Fruit fly (Drosophila melanogaster): Measurements from ENCODE around the gene Naa30A.
A peak's percentile ranks its signal among the peaks of the same experiment; 100 is the strongest.

Naa30A gene

DNA sequence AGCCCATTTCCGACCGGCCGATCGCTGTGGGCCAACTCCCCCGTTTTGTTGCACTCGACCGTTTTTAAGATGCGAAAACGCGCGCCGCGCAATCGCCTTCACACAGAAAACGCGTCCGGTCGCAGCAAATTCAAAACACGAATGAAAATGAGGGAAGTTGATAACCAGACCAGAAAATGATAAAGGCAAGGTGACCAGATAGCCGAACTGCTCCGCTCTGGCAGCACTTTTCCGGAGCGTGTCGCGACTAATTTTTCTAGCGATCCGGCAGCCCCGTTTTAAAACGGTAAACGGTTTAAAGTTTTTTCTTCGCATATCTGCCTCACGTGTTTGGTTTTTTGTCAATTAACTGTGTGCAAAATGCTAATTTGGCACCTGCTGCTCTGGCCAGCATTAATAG is 19.7 kb upstream of the Naa30A start, which contains the start of gene DAAM (continued):
- TF ChIP-seq Hmx (GFP tag; optimal IDR thresholded peaks at IDR 0.05) (no peak), Drgx (GFP tag; IDR thresholded peaks at IDR 0.05) (no peak), CG16813 (GFP tag; IDR thresholded peaks at IDR 0.05; ENCODE audit: partially characterized antibody) (0 out of 3 replicates have a peak, but pooled peaks have one; percentile 29), fd102C (GFP tag; optimal IDR thresholded peaks at IDR 0.05) (no peak), CG31224 (GFP tag; IDR thresholded peaks at IDR 0.05) (no peak), Blimp-1 (GFP tag; optimal IDR thresholded peaks at IDR 0.05) (no peak), crp (GFP tag; optimal IDR thresholded peaks at IDR 0.05) (peak in 1 of 2 experiments; percentile 30), caup (GFP tag; optimal IDR thresholded peaks at IDR 0.05; ENCODE audit: severe bottlenecking) (peak; percentile 79), psq (GFP tag; optimal IDR thresholded peaks at IDR 0.05) (no peak), pho (GFP tag; optimal IDR thresholded peaks at IDR 0.05) (peak; percentile 4), Meics (GFP tag; optimal IDR thresholded peaks at IDR 0.05) (peak; percentile 70), CG3838 (GFP tag; optimal IDR thresholded peaks at IDR 0.05) (no peak), sim (GFP tag; IDR thresholded peaks at IDR 0.05) (no peak), z (GFP tag; IDR thresholded peaks at IDR 0.05) (no peak), CG17912 (GFP tag; optimal IDR thresholded peaks at IDR 0.05) (peak; percentile 10), odd (GFP tag; optimal IDR thresholded peaks at IDR 0.05) (no peak), dan (GFP tag; IDR thresholded peaks at IDR 0.05) (no peak), wek (GFP tag; optimal IDR thresholded peaks at IDR 0.05) (peak; percentile 8), slbo (GFP tag; IDR thresholded peaks at IDR 0.05) (peak; percentile 56), CG9437 (GFP tag; optimal IDR thresholded peaks at IDR 0.05) (no peak), row (GFP tag; IDR thresholded peaks at IDR 0.05) (peak; percentile 22; the same call in 1 of the 3 replicates), CG13624 (GFP tag; optimal IDR thresholded peaks at IDR 0.05) (no peak), trem (tag; optimal IDR thresholded peaks at IDR 0.05) (peak; percentile 62), ssp (GFP tag; IDR thresholded peaks at IDR 0.05) (no peak), lov (optimal IDR thresholded peaks at IDR 0.05) (no peak), lov (GFP tag; IDR thresholded peaks at IDR 0.05) (no peak), ato (GFP tag; IDR thresholded peaks at IDR 0.05; ENCODE audit: partially characterized antibody) (0 out of 2 replicates have a peak, but pooled peaks have one; percentile 20), Nf-YB (GFP tag; optimal IDR thresholded peaks at IDR 0.05) (peak; percentile 42), CkIIα-i1 (GFP tag; IDR thresholded peaks at IDR 0.05) (no peak), Rfx (GFP tag; IDR thresholded peaks at IDR 0.05) (peak; percentile 78), gce (GFP tag; IDR thresholded peaks at IDR 0.05) (no peak), zfh1 (GFP tag; IDR thresholded peaks at IDR 0.05) (peak; percentile 58; the same call in 2 of the 3 replicates), CoRest (tag; optimal IDR thresholded peaks at IDR 0.05) (peak; percentile 63), CG9215 (GFP tag; IDR thresholded peaks at IDR 0.05) (no peak; the same call in 1 of the 2 replicates), maf-S (GFP tag; optimal IDR thresholded peaks at IDR 0.05) (no peak), Myb (GFP tag; optimal IDR thresholded peaks at IDR 0.05) (peak; percentile 99), trh (GFP tag; optimal IDR thresholded peaks at IDR 0.05) (no peak), cwo (GFP tag; optimal IDR thresholded peaks at IDR 0.05) (peak; percentile 18), pros (GFP tag; optimal IDR thresholded peaks at IDR 0.05) (peak; percentile 24), ttk (GFP tag; IDR thresholded peaks at IDR 0.05) (no peak), CG32532 (GFP tag; IDR thresholded peaks at IDR 0.05) (peak; percentile 48; the same call in 1 of the 2 replicates), HmgD (GFP tag; optimal IDR thresholded peaks at IDR 0.05) (peak; percentile 75), CG42726 (GFP tag; IDR thresholded peaks at IDR 0.05; ENCODE audit: partially characterized antibody) (peak; percentile 52; the same call in 1 of the 2 replicates), CG3847 (GFP tag; IDR thresholded peaks at IDR 0.05) (peak; percentile 97), CG10654 (GFP tag; optimal IDR thresholded peaks at IDR 0.05) (no peak), toy (GFP tag; IDR thresholded peaks at IDR 0.05) (no peak), Ravus (GFP tag; IDR thresholded peaks at IDR 0.05) (no peak), CG13894 (tag; optimal IDR thresholded peaks at IDR 0.05) (no peak), usp (GFP tag; optimal IDR thresholded peaks at IDR 0.05) (no peak), Bgb (GFP tag; IDR thresholded peaks at IDR 0.05; ENCODE audit: partially characterized antibody) (peak; percentile 62), bsh (GFP tag; optimal IDR thresholded peaks at IDR 0.05) (peak in 1 of 2 experiments; percentile 4)

Data from whole organism, embryonic.